ENCODE assay signal across 1 fruit fly cellular context in genomic region chr2L:1485975-1486665, dm6.
TF ChIP-seq lines count a peak whose summit lies in the region.

No protein-coding gene starts in this region.

TF ChIP-seq in whole organism, embryonic, 481 proteins besides CTCF, POLR2A, EP300 and RAD21 (continued from another document and continues in another):
- TF ChIP-seq tx (GFP tag; optimal IDR thresholded peaks at IDR 0.05; lab: Kevin White, UChicago) (no peak), CG8478 (optimal IDR thresholded peaks at IDR 0.05; lab: Kevin White, UChicago) (no peak), Bteb2 (GFP tag; optimal IDR thresholded peaks at IDR 0.05; lab: Kevin White, UChicago) (no peak), Dp (GFP tag; optimal IDR thresholded peaks at IDR 0.05; lab: Kevin White, UChicago) (no peak), kah (GFP tag; optimal IDR thresholded peaks at IDR 0.05; lab: Kevin White, UChicago) (no peak), CG12236 (GFP tag; optimal IDR thresholded peaks at IDR 0.05; lab: Kevin White, UChicago) (no peak), sqz (GFP tag; optimal IDR thresholded peaks at IDR 0.05; lab: Kevin White, UChicago) (no peak), CG4282 (GFP tag; optimal IDR thresholded peaks at IDR 0.05; lab: Kevin White, UChicago) (no peak), org-1 (GFP tag; optimal IDR thresholded peaks at IDR 0.05; lab: Kevin White, UChicago) (no peak), Doc2 (GFP tag; IDR thresholded peaks at IDR 0.05; lab: Robert Waterston, UW) (no peak), CG17829 (tag; optimal IDR thresholded peaks at IDR 0.05; lab: Kevin White, UChicago) (no peak), H15 (GFP tag; IDR thresholded peaks at IDR 0.05; lab: Robert Waterston, UW) (no peak), CG32532 (GFP tag; IDR thresholded peaks at IDR 0.05; lab: Robert Waterston, UW) (peak; percentile 34; the same call in 1 of the 2 replicates), eve (GFP tag; optimal IDR thresholded peaks at IDR 0.05; lab: Kevin White, UChicago) (peak in 1 of 2 experiments; percentile 37), ttk (GFP tag; IDR thresholded peaks at IDR 0.05; lab: Robert Waterston, UW) (peak; percentile 28; the same call in 1 of the 2 replicates), abd-A (tag; optimal IDR thresholded peaks at IDR 0.05; lab: Kevin White, UChicago) (no peak), gsb-n (tag; optimal IDR thresholded peaks at IDR 0.05; lab: Kevin White, UChicago) (no peak), CG6791 (GFP tag; IDR thresholded peaks at IDR 0.05; lab: Robert Waterston, UW; ENCODE audit: partially characterized antibody) (no peak), CG11504 (tag; optimal IDR thresholded peaks at IDR 0.05; lab: Kevin White, UChicago) (no peak), CG34422 (GFP tag; IDR thresholded peaks at IDR 0.05; lab: Robert Waterston, UW) (peak; percentile 36; the same call in 2 of the 3 replicates), scrt (GFP tag; optimal IDR thresholded peaks at IDR 0.05; lab: Kevin White, UChicago) (no peak), grau (tag; optimal IDR thresholded peaks at IDR 0.05; lab: Kevin White, UChicago) (no peak), onecut (GFP tag; IDR thresholded peaks at IDR 0.05; lab: Robert Waterston, UW) (no peak), CG4404 (GFP tag; IDR thresholded peaks at IDR 0.05; lab: Robert Waterston, UW) (peak; percentile 36), fru (optimal IDR thresholded peaks at IDR 0.05; lab: Kevin White, UChicago) (no peak), ato (GFP tag; IDR thresholded peaks at IDR 0.05; lab: Robert Waterston, UW; ENCODE audit: partially characterized antibody) (no peak), ssp (GFP tag; IDR thresholded peaks at IDR 0.05; lab: Robert Waterston, UW) (no peak), pan (optimal IDR thresholded peaks at IDR 0.05; lab: Kevin White, UChicago) (no peak), pan (GFP tag; optimal IDR thresholded peaks at IDR 0.05 in 1 of 2, IDR thresholded peaks at IDR 0.05 in 1 of 2) (peak in 1 of 2 experiments; percentile 51), CG12071 (GFP tag; optimal IDR thresholded peaks at IDR 0.05; lab: Kevin White, UChicago) (no peak), CG8765 (GFP tag; IDR thresholded peaks at IDR 0.05; lab: Robert Waterston, UW) (peak; percentile 40; the same call in 1 of the 2 replicates), zfh2 (GFP tag; optimal IDR thresholded peaks at IDR 0.05; lab: Kevin White, UChicago) (no peak), CG34224 (GFP tag; IDR thresholded peaks at IDR 0.05; lab: Robert Waterston, UW; ENCODE audit: partially characterized antibody) (no peak), YL-1 (GFP tag; optimal IDR thresholded peaks at IDR 0.05; lab: Kevin White, UChicago) (no peak), CG17802 (tag; optimal IDR thresholded peaks at IDR 0.05; lab: Kevin White, UChicago) (no peak), CG12155 (GFP tag; optimal IDR thresholded peaks at IDR 0.05; lab: Kevin White, UChicago) (no peak), CG5245 (GFP tag; optimal IDR thresholded peaks at IDR 0.05; lab: Kevin White, UChicago) (no peak), eyg (GFP tag; optimal IDR thresholded peaks at IDR 0.05; lab: Kevin White, UChicago) (no peak), slou (GFP tag; optimal IDR thresholded peaks at IDR 0.05; lab: Kevin White, UChicago) (no peak), Max (GFP tag; optimal IDR thresholded peaks at IDR 0.05; lab: Kevin White, UChicago) (no peak), wek (GFP tag; optimal IDR thresholded peaks at IDR 0.05; lab: Kevin White, UChicago) (no peak), pzg (GFP tag; optimal IDR thresholded peaks at IDR 0.05; lab: Kevin White, UChicago) (no peak), CG10147 (GFP tag; optimal IDR thresholded peaks at IDR 0.05; lab: Kevin White, UChicago) (no peak), CG9215 (GFP tag; IDR thresholded peaks at IDR 0.05; lab: Robert Waterston, UW) (peak; percentile 10; the same call in 1 of the 2 replicates), Nf-YC (tag; optimal IDR thresholded peaks at IDR 0.05; lab: Kevin White, UChicago) (no peak), CG2889 (GFP tag; IDR thresholded peaks at IDR 0.05; lab: Robert Waterston, UW) (no peak), dmrt11E (tag; optimal IDR thresholded peaks at IDR 0.05; lab: Kevin White, UChicago) (no peak), inv (GFP tag; IDR thresholded peaks at IDR 0.05; lab: Robert Waterston, UW; ENCODE audit: partially characterized antibody) (no peak), Trl (optimal IDR thresholded peaks at IDR 0.05; lab: Kevin White, UChicago) (no peak), Trl (GFP tag; optimal IDR thresholded peaks at IDR 0.05; lab: Kevin White, UChicago) (no peak), h (optimal IDR thresholded peaks at IDR 0.05; lab: Kevin White, UChicago) (no peak), CG11696 (GFP tag; IDR thresholded peaks at IDR 0.05; lab: Robert Waterston, UW) (no peak), CG17385 (GFP tag; optimal IDR thresholded peaks at IDR 0.05; lab: Kevin White, UChicago) (no peak), zen (tag; optimal IDR thresholded peaks at IDR 0.05; lab: Kevin White, UChicago) (peak; percentile 15), CG11093 (GFP tag; IDR thresholded peaks at IDR 0.05; lab: Robert Waterston, UW) (no peak), Atf6 (GFP tag; IDR thresholded peaks at IDR 0.05; lab: Robert Waterston, UW) (no peak), CG6765 (GFP tag; optimal IDR thresholded peaks at IDR 0.05; lab: Kevin White, UChicago) (no peak), Med (GFP tag; lab: Kevin White, UChicago) (peak; percentile 61), rib (GFP tag; IDR thresholded peaks at IDR 0.05; lab: Robert Waterston, UW) (no peak), Meics (GFP tag; optimal IDR thresholded peaks at IDR 0.05; lab: Kevin White, UChicago) (peak; percentile 22), CG8924 (tag; optimal IDR thresholded peaks at IDR 0.05; lab: Kevin White, UChicago) (no peak), Scr (GFP tag; IDR thresholded peaks at IDR 0.05; lab: Robert Waterston, UW; ENCODE audit: partially characterized antibody) (no peak), CG15011 (GFP tag; optimal IDR thresholded peaks at IDR 0.05; lab: Kevin White, UChicago) (no peak), CG9797 (GFP tag; optimal IDR thresholded peaks at IDR 0.05; lab: Kevin White, UChicago) (no peak), mld (GFP tag; IDR thresholded peaks at IDR 0.05; lab: Robert Waterston, UW; ENCODE audit: partially characterized antibody) (no peak), disco-r (GFP tag; optimal IDR thresholded peaks at IDR 0.05; lab: Kevin White, UChicago) (no peak), CG4820 (GFP tag; optimal IDR thresholded peaks at IDR 0.05; lab: Kevin White, UChicago) (no peak), CG15073 (GFP tag; optimal IDR thresholded peaks at IDR 0.05; lab: Kevin White, UChicago) (no peak), CG10209 (GFP tag; optimal IDR thresholded peaks at IDR 0.05; lab: Kevin White, UChicago) (no peak), CG12744 (GFP tag; optimal IDR thresholded peaks at IDR 0.05; lab: Kevin White, UChicago) (no peak), CG14710 (tag; optimal IDR thresholded peaks at IDR 0.05; lab: Kevin White, UChicago) (no peak), Six4 (GFP tag; optimal IDR thresholded peaks at IDR 0.05; lab: Kevin White, UChicago) (no peak), E2f2 (GFP tag; IDR thresholded peaks at IDR 0.05; lab: Robert Waterston, UW) (no peak), toy (GFP tag; IDR thresholded peaks at IDR 0.05; lab: Robert Waterston, UW) (no peak), Sin3A (optimal IDR thresholded peaks at IDR 0.05; lab: Kevin White, UChicago) (no peak), gfzf (GFP tag; optimal IDR thresholded peaks at IDR 0.05; lab: Kevin White, UChicago) (no peak), CG11723 (GFP tag; optimal IDR thresholded peaks at IDR 0.05; lab: Kevin White, UChicago) (no peak), CG6813 (GFP tag; optimal IDR thresholded peaks at IDR 0.05; lab: Kevin White, UChicago) (no peak), Rx (GFP tag; IDR thresholded peaks at IDR 0.05; lab: Robert Waterston, UW) (no peak), jigr1 (GFP tag; IDR thresholded peaks at IDR 0.05; lab: Robert Waterston, UW) (no peak), Bdp1 (GFP tag; optimal IDR thresholded peaks at IDR 0.05; lab: Kevin White, UChicago) (no peak), CG11695 (GFP tag; IDR thresholded peaks at IDR 0.05; lab: Robert Waterston, UW) (no peak), CG30403 (GFP tag; optimal IDR thresholded peaks at IDR 0.05; lab: Kevin White, UChicago) (no peak), Ada2b (GFP tag; IDR thresholded peaks at IDR 0.05; lab: Robert Waterston, UW) (no peak), btn (GFP tag; optimal IDR thresholded peaks at IDR 0.05; lab: Kevin White, UChicago) (no peak), hth (optimal IDR thresholded peaks at IDR 0.05; lab: Kevin White, UChicago) (no peak), CG15269 (tag; optimal IDR thresholded peaks at IDR 0.05; lab: Kevin White, UChicago) (no peak), CG30431 (GFP tag; optimal IDR thresholded peaks at IDR 0.05; lab: Kevin White, UChicago) (no peak), MBD-R2 (GFP tag; IDR thresholded peaks at IDR 0.05; lab: Robert Waterston, UW) (no peak), Myb (GFP tag; optimal IDR thresholded peaks at IDR 0.05; lab: Kevin White, UChicago) (no peak), lbe (GFP tag; optimal IDR thresholded peaks at IDR 0.05; lab: Kevin White, UChicago) (no peak), nmo (GFP tag; optimal IDR thresholded peaks at IDR 0.05; lab: Kevin White, UChicago) (no peak), CG13296 (GFP tag; optimal IDR thresholded peaks at IDR 0.05; lab: Kevin White, UChicago) (no peak), Oli (tag; optimal IDR thresholded peaks at IDR 0.05; lab: Kevin White, UChicago) (no peak), CG14014 (GFP tag; IDR thresholded peaks at IDR 0.05; lab: Robert Waterston, UW) (no peak), CG13287 (GFP tag; IDR thresholded peaks at IDR 0.05; lab: Robert Waterston, UW; ENCODE audit: partially characterized antibody) (no peak), gce (GFP tag; IDR thresholded peaks at IDR 0.05; lab: Robert Waterston, UW) (no peak), cg (GFP tag; optimal IDR thresholded peaks at IDR 0.05; lab: Kevin White, UChicago) (no peak), hkb (optimal IDR thresholded peaks at IDR 0.05; lab: Kevin White, UChicago) (no peak), hkb (GFP tag; IDR thresholded peaks at IDR 0.05; lab: Robert Waterston, UW) (no peak), trem (tag; optimal IDR thresholded peaks at IDR 0.05; lab: Kevin White, UChicago) (no peak), kay (GFP tag; optimal IDR thresholded peaks at IDR 0.05; lab: Kevin White, UChicago) (no peak), cwo (GFP tag; optimal IDR thresholded peaks at IDR 0.05; lab: Kevin White, UChicago) (peak; percentile 15), run (tag; optimal IDR thresholded peaks at IDR 0.05; lab: Kevin White, UChicago) (no peak), Stat92E (GFP tag; optimal IDR thresholded peaks at IDR 0.05; lab: Kevin White, UChicago) (no peak), gcm2 (GFP tag; optimal IDR thresholded peaks at IDR 0.05; lab: Kevin White, UChicago) (no peak), CG15514 (GFP tag; optimal IDR thresholded peaks at IDR 0.05; lab: Kevin White, UChicago) (no peak), Nf-YA (GFP tag; IDR thresholded peaks at IDR 0.05; lab: Robert Waterston, UW) (no peak), Vsx1 (GFP tag; optimal IDR thresholded peaks at IDR 0.05; lab: Kevin White, UChicago) (no peak), seq (GFP tag; IDR thresholded peaks at IDR 0.05; lab: Robert Waterston, UW) (no peak), pros (GFP tag; optimal IDR thresholded peaks at IDR 0.05; lab: Kevin White, UChicago) (no peak), ara (GFP tag; IDR thresholded peaks at IDR 0.05; lab: Robert Waterston, UW) (peak; percentile 45; the same call in 1 of the 2 replicates), Xbp1 (GFP tag; optimal IDR thresholded peaks at IDR 0.05; lab: Kevin White, UChicago) (no peak), CG11398 (GFP tag; optimal IDR thresholded peaks at IDR 0.05; lab: Kevin White, UChicago) (no peak), sima (GFP tag; optimal IDR thresholded peaks at IDR 0.05; lab: Kevin White, UChicago) (no peak), CG3163 (GFP tag; optimal IDR thresholded peaks at IDR 0.05; lab: Kevin White, UChicago) (no peak), ci (GFP tag; IDR thresholded peaks at IDR 0.05; lab: Robert Waterston, UW) (no peak), caup (GFP tag; optimal IDR thresholded peaks at IDR 0.05; lab: Kevin White, UChicago; ENCODE audit: severe bottlenecking) (no peak), gem (tag; optimal IDR thresholded peaks at IDR 0.05; lab: Kevin White, UChicago) (no peak), croc (GFP tag; conservative IDR thresholded peaks at IDR 0.05; lab: Robert Waterston, UW) (no peak), dmrt99B (tag; optimal IDR thresholded peaks at IDR 0.05; lab: Kevin White, UChicago) (peak; percentile 12), CG16779 (GFP tag; IDR thresholded peaks at IDR 0.05; lab: Robert Waterston, UW) (no peak), yki (optimal IDR thresholded peaks at IDR 0.05; lab: Kevin White, UChicago) (no peak), sisA (GFP tag; IDR thresholded peaks at IDR 0.05; lab: Robert Waterston, UW) (no peak), Ssrp (tag; optimal IDR thresholded peaks at IDR 0.05; lab: Kevin White, UChicago) (no peak), CG6683 (GFP tag; optimal IDR thresholded peaks at IDR 0.05; lab: Kevin White, UChicago) (no peak), dm (GFP tag; optimal IDR thresholded peaks at IDR 0.05; lab: Kevin White, UChicago) (no peak), hb (GFP tag; IDR thresholded peaks at IDR 0.05; lab: Robert Waterston, UW; ENCODE audit: partially characterized antibody) (no peak), CG17328 (GFP tag; IDR thresholded peaks at IDR 0.05; lab: Robert Waterston, UW) (no peak), Hr39 (optimal IDR thresholded peaks at IDR 0.05; lab: Kevin White, UChicago) (no peak), chif (GFP tag; optimal IDR thresholded peaks at IDR 0.05; lab: Kevin White, UChicago) (no peak), Camta (GFP tag; optimal IDR thresholded peaks at IDR 0.05; lab: Kevin White, UChicago) (no peak), CG10543 (GFP tag; optimal IDR thresholded peaks at IDR 0.05; lab: Kevin White, UChicago) (no peak), Tbp (GFP tag; optimal IDR thresholded peaks at IDR 0.05; lab: Kevin White, UChicago) (no peak), Ravus (GFP tag; IDR thresholded peaks at IDR 0.05; lab: Robert Waterston, UW) (no peak), corto (GFP tag; optimal IDR thresholded peaks at IDR 0.05; lab: Kevin White, UChicago) (no peak), tap (tag; optimal IDR thresholded peaks at IDR 0.05; lab: Kevin White, UChicago) (no peak), tin (GFP tag; optimal IDR thresholded peaks at IDR 0.05; lab: Kevin White, UChicago) (no peak), CG1529 (GFP tag; optimal IDR thresholded peaks at IDR 0.05; lab: Kevin White, UChicago) (no peak), Hsf (GFP tag; optimal IDR thresholded peaks at IDR 0.05; lab: Kevin White, UChicago) (no peak), repo (GFP tag; optimal IDR thresholded peaks at IDR 0.05; lab: Kevin White, UChicago) (no peak)
